Fruit fly (Drosophila melanogaster): ENCODE results near the gene BicD.

Gene BicD

dm6 chr2L:17410358-17410757, 62.7 kb downstream of the BicD start, which contains the start of the genes Polr2J and CG15141 (continued):
- TF ChIP-seq repo (GFP tag; optimal IDR thresholded peaks at IDR 0.05) (no peak), slbo (GFP tag; IDR thresholded peaks at IDR 0.05) (peak; percentile 94), zen (tag; optimal IDR thresholded peaks at IDR 0.05) (peak; percentile 94), lbe (GFP tag; optimal IDR thresholded peaks at IDR 0.05) (peak; percentile 76), CG6813 (GFP tag; optimal IDR thresholded peaks at IDR 0.05) (no peak), CG8944 (GFP tag; optimal IDR thresholded peaks at IDR 0.05) (no peak), CG10543 (GFP tag; optimal IDR thresholded peaks at IDR 0.05) (no peak), stc (GFP tag; IDR thresholded peaks at IDR 0.05) (peak; percentile 64; the same call in 1 of the 2 replicates), CG17361 (GFP tag; IDR thresholded peaks at IDR 0.05) (no peak; the same call in 1 of the 3 replicates), CG12942 (GFP tag; optimal IDR thresholded peaks at IDR 0.05) (peak; percentile 84), CG17359 (tag; optimal IDR thresholded peaks at IDR 0.05) (peak; percentile 75), knrl (GFP tag; IDR thresholded peaks at IDR 0.05; ENCODE audit: partially characterized antibody) (peak; percentile 92), ewg (GFP tag; optimal IDR thresholded peaks at IDR 0.05) (peak; percentile 82), oc (tag; optimal IDR thresholded peaks at IDR 0.05) (no peak), ERR (GFP tag; optimal IDR thresholded peaks at IDR 0.05) (no peak), Sox100B (GFP tag; optimal IDR thresholded peaks at IDR 0.05) (peak; percentile 81), Taf1 (GFP tag; IDR thresholded peaks at IDR 0.05) (peak; percentile 74), CG11696 (GFP tag; IDR thresholded peaks at IDR 0.05) (no peak), CHES-1-like (GFP tag; optimal IDR thresholded peaks at IDR 0.05) (peak; percentile 76), seq (GFP tag; IDR thresholded peaks at IDR 0.05) (peak; percentile 40), CG1024 (GFP tag; IDR thresholded peaks at IDR 0.05) (no peak; the same call in 1 of the 2 replicates), tio (GFP tag; optimal IDR thresholded peaks at IDR 0.05) (peak; percentile 65), h (optimal IDR thresholded peaks at IDR 0.05) (no peak), CG3407 (GFP tag; optimal IDR thresholded peaks at IDR 0.05) (peak; percentile 68), HLH3B (GFP tag; IDR thresholded peaks at IDR 0.05) (peak; percentile 84), Tbp (GFP tag; optimal IDR thresholded peaks at IDR 0.05) (no peak), CG1832 (GFP tag; optimal IDR thresholded peaks at IDR 0.05) (no peak), ems (GFP tag; optimal IDR thresholded peaks at IDR 0.05) (peak; percentile 79), CG12155 (GFP tag; optimal IDR thresholded peaks at IDR 0.05) (peak; percentile 85), Nf-YC (tag; optimal IDR thresholded peaks at IDR 0.05) (peak; percentile 92), Rfx (GFP tag; IDR thresholded peaks at IDR 0.05) (peak; percentile 91), schlank (tag; optimal IDR thresholded peaks at IDR 0.05) (peak; percentile 29), HmgZ (tag; optimal IDR thresholded peaks at IDR 0.05) (peak; percentile 89), lilli (GFP tag; optimal IDR thresholded peaks at IDR 0.05) (peak; percentile 93), cad (GFP tag; optimal IDR thresholded peaks at IDR 0.05) (no peak), CG10209 (GFP tag; optimal IDR thresholded peaks at IDR 0.05) (peak; percentile 87), CG15514 (GFP tag; optimal IDR thresholded peaks at IDR 0.05) (peak; percentile 78), CG15479 (GFP tag; optimal IDR thresholded peaks at IDR 0.05) (peak; percentile 14), CG8281 (tag; optimal IDR thresholded peaks at IDR 0.05) (peak; percentile 48), CG14667 (GFP tag; IDR thresholded peaks at IDR 0.05) (peak; percentile 80), chinmo (GFP tag; IDR thresholded peaks at IDR 0.05; ENCODE audit: partially characterized antibody) (no peak), CG10979 (tag; optimal IDR thresholded peaks at IDR 0.05) (peak; percentile 83), dysf (GFP tag; IDR thresholded peaks at IDR 0.05) (peak; percentile 90), Deaf1 (tag; optimal IDR thresholded peaks at IDR 0.05) (no peak), CG18599 (GFP tag; optimal IDR thresholded peaks at IDR 0.05) (peak; percentile 85), Dip3 (GFP tag; optimal IDR thresholded peaks at IDR 0.05) (peak; percentile 82), gcm2 (GFP tag; optimal IDR thresholded peaks at IDR 0.05) (no peak), Atf3 (GFP tag; optimal IDR thresholded peaks at IDR 0.05) (peak; percentile 62), nerfin-2 (GFP tag; IDR thresholded peaks at IDR 0.05; ENCODE audit: partially characterized antibody) (peak; percentile 63), CG4328 (GFP tag; optimal IDR thresholded peaks at IDR 0.05) (peak; percentile 70), CG8359 (GFP tag; optimal IDR thresholded peaks at IDR 0.05; ENCODE audit: borderline replicate concordance) (peak; percentile 57)

Measured in whole organism, embryonic.